Worm (Caenorhabditis elegans): ENCODE data around the gene F37A8.1.

Gene F37A8.1

DNA sequence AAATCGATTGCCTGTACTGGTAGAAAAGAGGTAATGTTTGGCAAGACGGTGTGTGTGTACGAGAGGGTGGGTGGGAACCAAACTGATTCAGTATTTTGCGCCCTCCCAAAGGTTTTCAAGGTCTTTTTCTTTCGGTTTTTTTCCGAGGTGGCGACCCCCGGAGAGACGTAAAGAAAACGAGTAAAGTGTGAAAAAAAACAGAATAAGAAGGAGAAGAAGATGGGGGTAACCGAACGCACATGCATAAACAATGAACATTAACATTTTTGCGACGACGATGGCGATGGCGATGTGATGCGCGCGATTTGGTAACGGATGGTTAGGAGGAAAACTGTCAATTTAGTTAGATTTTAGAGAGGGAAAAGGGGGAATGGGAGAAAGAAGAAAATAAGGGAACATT lies 50.2 kb downstream of the F37A8.1 start (continued):
- TF ChIP-seq lin-13 (GFP tag; optimal IDR thresholded peaks at IDR 0.05), result no peak
- TF ChIP-seq nhr-76 (tag; optimal IDR thresholded peaks at IDR 0.05), result no peak
- TF ChIP-seq F44E2.7 (GFP tag; IDR thresholded peaks at IDR 0.05), result no peak
- no peak for TF ChIP-seq spr-1 (tag; optimal IDR thresholded peaks at IDR 0.05)
- TF ChIP-seq unc-130 (GFP tag; optimal IDR thresholded peaks at IDR 0.05), result no peak
- TF ChIP-seq Y5F2A.4 (GFP tag; optimal IDR thresholded peaks at IDR 0.05), result no peak
- TF ChIP-seq nhr-41 (GFP tag; IDR thresholded peaks at IDR 0.05), result no peak
- TF ChIP-seq mxl-2 (GFP tag; conservative IDR thresholded peaks at IDR 0.05), result no peak
- no peak for TF ChIP-seq ceh-28 (tag; optimal IDR thresholded peaks at IDR 0.05)
- TF ChIP-seq php-3 (GFP tag; IDR thresholded peaks at IDR 0.05), result no peak
- TF ChIP-seq hlh-30 (tag; optimal IDR thresholded peaks at IDR 0.05; ENCODE audit: insufficient read depth), result peak; percentile 13
- TF ChIP-seq dmd-9 (GFP tag; IDR thresholded peaks at IDR 0.05), result no peak
- no peak for TF ChIP-seq nhr-6 (tag; optimal IDR thresholded peaks at IDR 0.05)
- no peak for TF ChIP-seq set-16 (GFP tag; IDR thresholded peaks at IDR 0.05)

Data from whole organism, L4 larva.